Worm (Caenorhabditis elegans): Measurements from ENCODE around the gene irld-66.
A peak's percentile ranks its signal among the peaks of the same experiment; 100 is the strongest.

Gene irld-66

DNA sequence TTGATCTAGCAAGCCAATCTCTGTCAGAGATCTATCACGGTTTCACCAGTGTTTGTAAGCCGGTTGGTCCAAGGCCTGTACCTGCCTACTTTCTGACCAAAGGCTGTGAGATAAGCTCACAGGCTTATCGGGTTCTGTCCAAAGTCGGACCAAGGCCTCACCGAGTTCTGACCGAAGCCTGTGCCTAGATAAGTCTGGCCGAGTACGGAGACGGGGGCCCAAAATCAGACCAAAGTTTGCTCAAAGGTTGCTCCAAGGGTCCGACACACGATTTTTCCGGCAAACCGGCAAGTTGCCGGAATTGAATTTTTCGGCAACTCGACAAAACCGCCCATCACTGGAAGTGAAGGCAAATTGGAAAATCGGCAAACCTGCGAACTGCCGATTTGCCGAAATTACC is 9.1 kb downstream of the irld-66 start:
- TF ChIP-seq set-16 (GFP tag; IDR thresholded peaks at IDR 0.05) (0 out of 2 replicates have a peak, but pooled peaks have one; percentile 21), daf-19 (GFP tag; conservative IDR thresholded peaks at IDR 0.05) (no peak), lin-39 (tag; optimal IDR thresholded peaks at IDR 0.05) (no peak), nhr-76 (tag; optimal IDR thresholded peaks at IDR 0.05) (no peak), unc-39 (tag; optimal IDR thresholded peaks at IDR 0.05) (no peak)

DNA sequence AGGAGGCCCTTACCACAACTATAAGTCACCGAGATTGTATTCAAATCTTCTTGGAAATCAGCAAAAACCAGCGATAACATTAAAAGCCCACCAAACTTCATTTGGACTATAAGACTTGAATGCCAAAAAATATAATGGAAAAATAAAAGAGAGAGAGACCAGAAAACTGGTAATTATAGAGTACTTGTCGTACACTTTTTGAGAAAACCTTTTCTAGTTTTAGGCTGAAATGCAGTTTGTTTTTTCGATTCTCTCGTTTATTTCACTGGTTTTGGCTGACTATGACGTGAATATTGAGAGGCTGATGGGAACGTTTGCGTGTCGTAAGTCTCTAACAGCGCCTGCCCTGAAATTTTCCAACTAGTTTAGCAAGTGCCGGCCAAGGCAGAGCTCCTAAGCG is 10.1 kb downstream of the irld-66 start, which contains the start of the genes irld-64 and irld-63:
irld-64 (minus strand) TSS at position 101 of the 400 bp plus-strand sequence.
irld-63 (plus strand) TSS at position 230 of the 400 bp plus-strand sequence.
- TF ChIP-seq nhr-111 (GFP tag; optimal IDR thresholded peaks at IDR 0.05) (no peak), madf-9 (GFP tag; conservative IDR thresholded peaks at IDR 0.05) (no peak), egl-43 (GFP tag; IDR thresholded peaks at IDR 0.05) (no peak), arid-1 (GFP tag; conservative IDR thresholded peaks at IDR 0.05) (no peak), nhr-25 (tag; optimal IDR thresholded peaks at IDR 0.05; ENCODE audit: borderline replicate concordance, insufficient read depth) (no peak), fos-1 (tag; optimal IDR thresholded peaks at IDR 0.05) (no peak), ztf-7 (tag; optimal IDR thresholded peaks at IDR 0.05) (no peak), hmg-1.1 (GFP tag; IDR thresholded peaks at IDR 0.05) (no peak)

DNA sequence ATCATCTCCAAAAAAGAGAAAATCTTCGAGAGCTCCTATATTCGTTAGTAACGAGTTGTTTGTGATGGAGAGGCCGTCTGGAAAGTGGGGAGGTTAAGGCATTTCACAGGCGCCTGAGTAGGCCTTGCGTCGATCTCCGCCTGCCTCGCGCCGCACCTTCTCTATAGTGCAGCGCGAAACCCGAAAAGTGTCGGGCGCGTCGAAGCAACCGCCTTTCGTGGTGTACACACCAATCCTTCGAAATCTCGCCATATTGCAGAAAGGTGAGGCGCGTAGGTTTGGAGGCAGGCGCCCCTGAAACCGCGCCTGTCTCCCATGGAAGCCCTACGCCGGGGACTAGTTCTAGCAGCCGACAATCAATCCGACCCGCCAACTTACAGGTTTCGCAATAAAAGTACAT is 10.8 kb downstream of the irld-66 start:
- TF ChIP-seq zip-2 (tag; optimal IDR thresholded peaks at IDR 0.05) = no peak
- no peak for TF ChIP-seq lin-29 (GFP tag; IDR thresholded peaks at IDR 0.05)
- TF ChIP-seq D1046.2 (GFP tag; IDR thresholded peaks at IDR 0.05) = 0 out of 2 replicates have a peak, but pooled peaks have one; percentile 41
- no peak for TF ChIP-seq ZK337.2 (GFP tag; IDR thresholded peaks at IDR 0.05)
- no peak for TF ChIP-seq F44E2.7 (GFP tag; IDR thresholded peaks at IDR 0.05)
- no peak for TF ChIP-seq R02D3.7 (tag; optimal IDR thresholded peaks at IDR 0.05)
- TF ChIP-seq ces-1 (GFP tag; optimal IDR thresholded peaks at IDR 0.05) = no peak
- no peak for TF ChIP-seq daf-19 (GFP tag; conservative IDR thresholded peaks at IDR 0.05)
- TF ChIP-seq egl-43 (GFP tag; IDR thresholded peaks at IDR 0.05) = 0 out of 2 replicates have a peak, but pooled peaks have one; percentile 12
- TF ChIP-seq lim-7 (GFP tag; IDR thresholded peaks at IDR 0.05) = no peak
- peak; percentile 77 for TF ChIP-seq set-16 (GFP tag; IDR thresholded peaks at IDR 0.05)
- TF ChIP-seq zag-1 (tag; optimal IDR thresholded peaks at IDR 0.05) = no peak
- TF ChIP-seq dve-1 (tag; optimal IDR thresholded peaks at IDR 0.05; ENCODE audit: insufficient read depth) = no peak

DNA sequence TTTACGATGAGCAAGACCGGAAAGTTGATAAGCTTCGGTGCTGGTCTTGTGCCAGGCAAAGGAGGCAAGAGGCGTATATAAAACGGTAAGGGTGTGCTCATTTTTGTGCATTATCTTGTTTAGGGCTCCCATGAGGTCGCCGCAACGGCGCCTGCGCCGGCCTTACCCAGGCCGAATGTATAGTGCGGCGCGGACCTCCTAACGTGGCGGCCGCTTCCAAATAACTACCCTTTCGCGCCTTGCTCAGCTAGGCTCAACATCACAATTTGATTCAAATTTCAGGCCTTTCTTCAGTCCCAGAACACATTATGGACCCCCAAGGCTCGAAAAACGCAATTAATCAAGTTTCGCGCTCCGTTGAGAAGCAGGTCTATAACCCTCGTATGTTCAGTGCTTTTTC is 13.1 kb downstream of the irld-66 start, which contains the start of the genes ZK355.3 and ZK355.8:
ZK355.3 (minus strand) TSS at position 101 of the 400 bp plus-strand sequence.
ZK355.8 (plus strand) TSS at position 272 of the 400 bp plus-strand sequence.
- TF ChIP-seq daf-8 (GFP tag; IDR thresholded peaks at IDR 0.05) (no peak), zip-2 (tag; optimal IDR thresholded peaks at IDR 0.05) (no peak), set-16 (GFP tag; IDR thresholded peaks at IDR 0.05) (peak; percentile 40), aha-1 (tag) (peak; percentile 79), egl-27 (tag; optimal IDR thresholded peaks at IDR 0.05) (no peak), unc-62 (GFP tag; optimal IDR thresholded peaks at IDR 0.05 in 1 of 2) (peak in 1 of 2 experiments; percentile 22), unc-62 (tag; optimal IDR thresholded peaks at IDR 0.05) (no peak), nhr-48 (tag; optimal IDR thresholded peaks at IDR 0.05) (no peak), skn-1 (tag; optimal IDR thresholded peaks at IDR 0.05) (no peak), php-3 (GFP tag; IDR thresholded peaks at IDR 0.05) (no peak), hlh-30 (tag; optimal IDR thresholded peaks at IDR 0.05; ENCODE audit: insufficient read depth) (no peak), tra-1 (GFP tag; IDR thresholded peaks at IDR 0.05) (no peak), mep-1 (tag; optimal IDR thresholded peaks at IDR 0.05) (no peak), vab-7 (GFP tag; IDR thresholded peaks at IDR 0.05) (no peak), lsy-2 (tag; optimal IDR thresholded peaks at IDR 0.05) (no peak), daf-19 (GFP tag; conservative IDR thresholded peaks at IDR 0.05) (no peak)

Measured in whole organism, L4 larva.